4 worm cellular contexts compared by ENCODE assay signal in the genomic region with DNA sequence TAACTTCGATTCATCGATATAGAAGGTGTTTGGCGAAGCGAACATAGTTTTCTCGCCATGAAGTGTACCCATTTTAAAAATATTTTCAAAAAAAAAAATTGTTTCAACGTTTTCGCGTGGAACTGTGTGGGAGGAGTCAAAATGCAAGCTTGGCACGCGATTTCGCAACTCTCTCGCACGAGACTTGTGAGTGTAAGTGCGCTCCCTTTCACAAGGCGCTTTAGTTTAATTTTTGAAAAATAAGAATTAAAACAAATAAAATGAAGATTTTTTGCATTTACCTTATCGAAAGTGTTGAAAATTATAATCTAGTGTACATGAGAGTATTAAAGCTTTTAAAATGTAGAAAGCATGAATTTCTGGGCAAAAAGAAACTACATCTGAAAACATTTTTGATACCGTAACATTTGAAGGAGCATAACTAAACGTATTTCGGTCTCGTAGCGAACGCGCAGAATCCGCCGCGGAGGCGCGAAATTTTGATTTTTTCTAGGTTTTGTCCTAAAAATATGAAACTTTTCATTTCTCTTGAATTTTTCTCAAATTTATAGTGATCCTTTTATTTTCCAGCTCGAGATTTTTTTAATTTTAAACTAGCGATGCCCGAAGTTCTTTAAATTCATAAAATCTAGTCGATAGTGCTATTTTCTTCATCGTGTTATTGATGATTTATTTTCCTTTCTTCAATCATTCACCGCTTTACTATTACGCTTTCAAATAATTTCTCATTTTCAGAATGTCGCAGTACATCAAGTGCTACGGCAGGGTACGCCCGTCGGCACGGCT.
A peak's percentile ranks its signal among the peaks of the same experiment; 100 is the strongest.
TF ChIP-seq lines count a peak whose summit lies in the region.

A gene (minus strand): TSS at position 105 of the 786 bp plus-strand sequence.
A gene (plus strand): TSS at position 736 of the 786 bp plus-strand sequence.

TF ChIP-seq in whole organism, L2 larva, 48 proteins besides CTCF, POLR2A, EP300 and RAD21 (continues in another document):
- TF ChIP-seq fos-1 (tag; optimal IDR thresholded peaks at IDR 0.05; lab: Kevin White, UChicago), result peak; percentile 62
- TF ChIP-seq unc-39 (tag; optimal IDR thresholded peaks at IDR 0.05; lab: Kevin White, UChicago), result no peak
- TF ChIP-seq lin-11 (tag; optimal IDR thresholded peaks at IDR 0.05; lab: Kevin White, UChicago), result peak; percentile 90
- TF ChIP-seq crh-2 (tag; optimal IDR thresholded peaks at IDR 0.05; lab: Kevin White, UChicago), result peak; percentile 88
- TF ChIP-seq unc-62 (GFP tag; optimal IDR thresholded peaks at IDR 0.05; lab: Kevin White, UChicago), result no peak
- peak; percentile 68 for TF ChIP-seq mab-5 (tag; optimal IDR thresholded peaks at IDR 0.05; lab: Kevin White, UChicago)
- TF ChIP-seq ztf-1 (GFP tag; conservative IDR thresholded peaks at IDR 0.05; lab: Robert Waterston, UW), result no peak
- TF ChIP-seq ceh-82 (tag; optimal IDR thresholded peaks at IDR 0.05; lab: Kevin White, UChicago), result no peak
- peak; percentile 31 for TF ChIP-seq skn-1 (tag; optimal IDR thresholded peaks at IDR 0.05; lab: Kevin White, UChicago)
- TF ChIP-seq zag-1 (tag; optimal IDR thresholded peaks at IDR 0.05; lab: Kevin White, UChicago), result peak; percentile 23
- TF ChIP-seq egl-27 (tag; optimal IDR thresholded peaks at IDR 0.05; lab: Kevin White, UChicago), result peak; percentile 48
- TF ChIP-seq lin-39 (tag; optimal IDR thresholded peaks at IDR 0.05; lab: Kevin White, UChicago), result no peak
- TF ChIP-seq sma-3 (GFP tag; optimal IDR thresholded peaks at IDR 0.05; lab: Kevin White, UChicago), result peak; percentile 86
- TF ChIP-seq nhr-6 (tag; optimal IDR thresholded peaks at IDR 0.05; lab: Kevin White, UChicago), result peak; percentile 29
- no peak for TF ChIP-seq nhr-23 (tag; optimal IDR thresholded peaks at IDR 0.05; lab: Kevin White, UChicago)
- peak; percentile 82 for TF ChIP-seq lin-13 (GFP tag; optimal IDR thresholded peaks at IDR 0.05; lab: Kevin White, UChicago)
- TF ChIP-seq ztf-11 (tag; optimal IDR thresholded peaks at IDR 0.05; lab: Kevin White, UChicago), result no peak
- no peak for TF ChIP-seq nhr-237 (tag; optimal IDR thresholded peaks at IDR 0.05; lab: Kevin White, UChicago)
- no peak for TF ChIP-seq ZK546.5 (tag; optimal IDR thresholded peaks at IDR 0.05; lab: Kevin White, UChicago)
- TF ChIP-seq ztf-4 (tag; optimal IDR thresholded peaks at IDR 0.05; lab: Kevin White, UChicago), result no peak
- TF ChIP-seq F13H6.1 (tag; optimal IDR thresholded peaks at IDR 0.05; lab: Kevin White, UChicago), result peak; percentile 83

TF ChIP-seq in whole organism, L4 larva, 104 proteins besides CTCF, POLR2A, EP300 and RAD21 (continues in another document):
- TF ChIP-seq zag-1 (tag; optimal IDR thresholded peaks at IDR 0.05; lab: Kevin White, UChicago) (no peak), F44E2.7 (GFP tag; IDR thresholded peaks at IDR 0.05; lab: Robert Waterston, UW) (no peak), F10B5.3 (tag; optimal IDR thresholded peaks at IDR 0.05; lab: Kevin White, UChicago) (no peak), Y75B8A.6 (GFP tag; IDR thresholded peaks at IDR 0.05; lab: Robert Waterston, UW) (no peak), nhr-102 (tag; optimal IDR thresholded peaks at IDR 0.05; lab: Kevin White, UChicago) (peak; percentile 57), nhr-48 (tag; optimal IDR thresholded peaks at IDR 0.05; lab: Kevin White, UChicago) (peak; percentile 39), ztf-7 (tag; optimal IDR thresholded peaks at IDR 0.05; lab: Kevin White, UChicago) (no peak), vab-7 (GFP tag; IDR thresholded peaks at IDR 0.05; lab: Robert Waterston, UW) (no peak), nhr-111 (GFP tag; optimal IDR thresholded peaks at IDR 0.05; lab: Kevin White, UChicago) (no peak), mdt-29 (GFP tag; IDR thresholded peaks at IDR 0.05; lab: Robert Waterston, UW) (no peak), madf-9 (GFP tag; conservative IDR thresholded peaks at IDR 0.05; lab: Robert Waterston, UW) (no peak), mes-2 (tag; optimal IDR thresholded peaks at IDR 0.05; lab: Kevin White, UChicago; ENCODE audit: poor library complexity, severe bottlenecking) (peak; percentile 93), F26F4.8 (GFP tag; conservative IDR thresholded peaks at IDR 0.05; lab: Robert Waterston, UW) (no peak), egl-43 (GFP tag; IDR thresholded peaks at IDR 0.05; lab: Robert Waterston, UW) (no peak), zip-2 (tag; optimal IDR thresholded peaks at IDR 0.05; lab: Kevin White, UChicago) (peak; percentile 28), rbr-2 (tag; optimal IDR thresholded peaks at IDR 0.05; lab: Kevin White, UChicago) (peak; percentile 57), fkh-10 (GFP tag; optimal IDR thresholded peaks at IDR 0.05; lab: Kevin White, UChicago) (peak; percentile 37), dmd-6 (GFP tag; IDR thresholded peaks at IDR 0.05; lab: Robert Waterston, UW) (peak; percentile 49), duxl-1 (tag; optimal IDR thresholded peaks at IDR 0.05; lab: Kevin White, UChicago; ENCODE audit: poor library complexity) (peak; percentile 66), dpl-1 (GFP tag; optimal IDR thresholded peaks at IDR 0.05; lab: Kevin White, UChicago) (peak; percentile 95)

TF ChIP-seq in whole organism, late embryonic, 69 proteins besides CTCF, POLR2A, EP300 and RAD21 (continues in another document):
- TF ChIP-seq nhr-11 (tag; optimal IDR thresholded peaks at IDR 0.05; lab: Kevin White, UChicago) (no peak), hlh-15 (tag; optimal IDR thresholded peaks at IDR 0.05; lab: Kevin White, UChicago) (no peak), pros-1 (tag; optimal IDR thresholded peaks at IDR 0.05; lab: Kevin White, UChicago) (no peak), K02D7.2 (tag; optimal IDR thresholded peaks at IDR 0.05; lab: Kevin White, UChicago) (no peak), C08G9.2 (tag; optimal IDR thresholded peaks at IDR 0.05; lab: Kevin White, UChicago) (peak; percentile 21), fkh-10 (GFP tag; optimal IDR thresholded peaks at IDR 0.05; lab: Kevin White, UChicago) (peak; percentile 4), unc-3 (GFP tag; conservative IDR thresholded peaks at IDR 0.05; lab: Robert Waterston, UW) (no peak), unc-3 (tag; optimal IDR thresholded peaks at IDR 0.05; lab: Kevin White, UChicago) (peak; percentile 45), gmeb-2 (tag; optimal IDR thresholded peaks at IDR 0.05; lab: Kevin White, UChicago) (peak; percentile 72), unc-86 (tag; optimal IDR thresholded peaks at IDR 0.05; lab: Kevin White, UChicago) (peak; percentile 48), elt-2 (tag; optimal IDR thresholded peaks at IDR 0.05; lab: Kevin White, UChicago) (peak; percentile 80), ceh-24 (tag; optimal IDR thresholded peaks at IDR 0.05; lab: Kevin White, UChicago) (no peak), ceh-6 (GFP tag; optimal IDR thresholded peaks at IDR 0.05; lab: Kevin White, UChicago) (peak; percentile 45), hlh-6 (tag; optimal IDR thresholded peaks at IDR 0.05; lab: Kevin White, UChicago) (no peak), elt-4 (tag; optimal IDR thresholded peaks at IDR 0.05; lab: Kevin White, UChicago) (no peak), ceh-19 (GFP tag; optimal IDR thresholded peaks at IDR 0.05; lab: Kevin White, UChicago) (no peak), ceh-18 (tag; optimal IDR thresholded peaks at IDR 0.05; lab: Kevin White, UChicago) (peak; percentile 45), ceh-48 (tag; optimal IDR thresholded peaks at IDR 0.05; lab: Kevin White, UChicago) (peak; percentile 20), madf-2 (tag; optimal IDR thresholded peaks at IDR 0.05; lab: Kevin White, UChicago) (peak; percentile 30), ceh-14 (tag; optimal IDR thresholded peaks at IDR 0.05; lab: Kevin White, UChicago) (peak; percentile 62), npax-4 (tag; optimal IDR thresholded peaks at IDR 0.05; lab: Kevin White, UChicago) (peak; percentile 19), nhr-232 (tag; optimal IDR thresholded peaks at IDR 0.05; lab: Kevin White, UChicago) (peak; percentile 18), ref-2 (tag; optimal IDR thresholded peaks at IDR 0.05; lab: Kevin White, UChicago) (peak; percentile 78), ztf-16 (tag; optimal IDR thresholded peaks at IDR 0.05; lab: Kevin White, UChicago) (peak; percentile 58)

TF ChIP-seq in whole organism, mixed stage, embryonic, 35 proteins besides CTCF, POLR2A, EP300 and RAD21 (continues in another document):
- peak; percentile 78 for TF ChIP-seq bed-3 (GFP tag; optimal IDR thresholded peaks at IDR 0.05; lab: Kevin White, UChicago)
- peak; percentile 75 for TF ChIP-seq mls-2 (tag; optimal IDR thresholded peaks at IDR 0.05; lab: Kevin White, UChicago)
- peak; percentile 97 for TF ChIP-seq mep-1 (tag; optimal IDR thresholded peaks at IDR 0.05; lab: Kevin White, UChicago)
- TF ChIP-seq M03D4.4 (tag; optimal IDR thresholded peaks at IDR 0.05; lab: Kevin White, UChicago), result peak; percentile 69
- TF ChIP-seq snpc-4 (tag; optimal IDR thresholded peaks at IDR 0.05; lab: Kevin White, UChicago), result no peak
- TF ChIP-seq blmp-1 (tag; optimal IDR thresholded peaks at IDR 0.05; lab: Kevin White, UChicago), result peak; percentile 60
- TF ChIP-seq hlh-1 (tag; optimal IDR thresholded peaks at IDR 0.05; lab: Kevin White, UChicago), result peak; percentile 73
- peak; percentile 75 for TF ChIP-seq drap-1 (GFP tag; optimal IDR thresholded peaks at IDR 0.05; lab: Kevin White, UChicago)
- peak; percentile 19 for TF ChIP-seq lin-32 (GFP tag; optimal IDR thresholded peaks at IDR 0.05; lab: Kevin White, UChicago)
- peak; percentile 45 for TF ChIP-seq elt-1 (tag; optimal IDR thresholded peaks at IDR 0.05; lab: Kevin White, UChicago; ENCODE audit: borderline replicate concordance, insufficient read depth)
- peak; percentile 61 for TF ChIP-seq ceh-43 (GFP tag; optimal IDR thresholded peaks at IDR 0.05; lab: Kevin White, UChicago)
- peak; percentile 60 for TF ChIP-seq mab-5 (tag; optimal IDR thresholded peaks at IDR 0.05; lab: Kevin White, UChicago)
- peak; percentile 44 for TF ChIP-seq pha-4 (tag; optimal IDR thresholded peaks at IDR 0.05; lab: Kevin White, UChicago)
- TF ChIP-seq ztf-11 (tag; optimal IDR thresholded peaks at IDR 0.05; lab: Kevin White, UChicago), result peak; percentile 65
- peak; percentile 49 for TF ChIP-seq lin-13 (tag; optimal IDR thresholded peaks at IDR 0.05; lab: Kevin White, UChicago)
- TF ChIP-seq nhr-76 (tag; optimal IDR thresholded peaks at IDR 0.05; lab: Kevin White, UChicago), result peak; percentile 57
- peak; percentile 5 for TF ChIP-seq cnd-1 (tag; optimal IDR thresholded peaks at IDR 0.05; lab: Kevin White, UChicago)
- TF ChIP-seq nhr-2 (tag; optimal IDR thresholded peaks at IDR 0.05; lab: Kevin White, UChicago), result peak; percentile 43
- TF ChIP-seq unc-120 (tag; optimal IDR thresholded peaks at IDR 0.05; lab: Kevin White, UChicago; ENCODE audit: poor library complexity, severe bottlenecking), result peak; percentile 46
- peak; percentile 75 for TF ChIP-seq lsy-2 (tag; optimal IDR thresholded peaks at IDR 0.05; lab: Kevin White, UChicago)
- TF ChIP-seq unc-39 (tag; optimal IDR thresholded peaks at IDR 0.05; lab: Kevin White, UChicago), result peak; percentile 24
- peak; percentile 84 for TF ChIP-seq nhr-237 (tag; optimal IDR thresholded peaks at IDR 0.05; lab: Kevin White, UChicago)
- TF ChIP-seq zip-8 (tag; optimal IDR thresholded peaks at IDR 0.05; lab: Kevin White, UChicago), result no peak
- peak; percentile 86 for TF ChIP-seq sptf-1 (tag; optimal IDR thresholded peaks at IDR 0.05; lab: Kevin White, UChicago)
- TF ChIP-seq ham-2 (GFP tag; optimal IDR thresholded peaks at IDR 0.05; lab: Kevin White, UChicago), result peak; percentile 7
